Worm (Caenorhabditis elegans) whole organism, late embryonic: Measurements from ENCODE around the gene D1054.1.
A peak's percentile ranks its signal among the peaks of the same experiment; 100 is the strongest.

ENCODE experiments used
- C08G9.2 ChIP-seq: sonication (generic microtip); optimal IDR thresholded peaks from 2 replicates; lab custom pipeline; 2016; ENCODE audit warnings: mild to moderate bottlenecking, missing genetic modification characterization, moderate library complexity, missing compliant biosample characterization
- C38D4.7 ChIP-seq: fragments of 200-800 bp; sonication (Bioruptor generic); optimal IDR thresholded peaks from 2 replicates; lab custom pipeline; 2018; ENCODE audit warnings: mild to moderate bottlenecking, missing genetic modification characterization, moderate library complexity, missing compliant biosample characterization
- F13H6.1 ChIP-seq: sonication (generic microtip); optimal IDR thresholded peaks from 2 replicates; lab custom pipeline; 2016; ENCODE audit warnings: missing genetic modification characterization, missing compliant biosample characterization
- K02D7.2 ChIP-seq: sonication (generic microtip); optimal IDR thresholded peaks from 2 replicates; lab custom pipeline; 2017; ENCODE audit warnings: mild to moderate bottlenecking, missing genetic modification characterization, missing compliant biosample characterization
- T23F11.4 ChIP-seq: fragments of 200-800 bp; sonication (Bioruptor generic); optimal IDR thresholded peaks from 2 replicates; lab custom pipeline; 2018; ENCODE audit warnings: mild to moderate bottlenecking, missing genetic modification characterization, missing compliant biosample characterization
- Y22D7AL.16 ChIP-seq: sonication (generic microtip); optimal IDR thresholded peaks from 2 replicates; lab custom pipeline; 2016; ENCODE audit warnings: missing genetic modification characterization, missing compliant biosample characterization
- ceh-19 ChIP-seq: fragments of 200-800 bp; sonication (Bioruptor generic); optimal IDR thresholded peaks from 2 replicates; lab custom pipeline; 2018; ENCODE audit warnings: mild to moderate bottlenecking, missing genetic modification characterization, missing compliant biosample characterization
- ceh-2 ChIP-seq: sonication (generic microtip); optimal IDR thresholded peaks from 2 replicates; lab custom pipeline; 2016; ENCODE audit warnings: missing genotype, missing genetic modification characterization, missing compliant biosample characterization
- ceh-24 ChIP-seq: sonication (generic microtip); optimal IDR thresholded peaks from 2 replicates; lab custom pipeline; 2016; ENCODE audit warnings: mild to moderate bottlenecking, missing genetic modification characterization, missing compliant biosample characterization
- ceh-30 ChIP-seq: fragments of 150-350 bp; optimal IDR thresholded peaks from 2 replicates; lab custom pipeline; 2014; ENCODE audit warnings: missing biosample characterization, missing genetic modification characterization
- ceh-31 ChIP-seq: sonication (generic microtip); optimal IDR thresholded peaks from 2 replicates; lab custom pipeline; 2016; ENCODE audit warnings: missing genetic modification characterization, missing compliant biosample characterization
- ceh-34 ChIP-seq: sonication (generic microtip); optimal IDR thresholded peaks from 2 replicates; lab custom pipeline; 2016; ENCODE audit warnings: mild to moderate bottlenecking, missing genetic modification characterization, missing compliant biosample characterization
- ceh-45 ChIP-seq: fragments of 200-800 bp; sonication (Bioruptor generic); IDR thresholded peaks from 2 replicates; pipeline ENCODE4 v1.3.6; 2022; ENCODE audit warnings: missing genetic modification reagents, missing genetic modification characterization, missing compliant biosample characterization
- ceh-6 ChIP-seq: fragments of 200-800 bp; sonication (Bioruptor generic); optimal IDR thresholded peaks from 2 replicates; lab custom pipeline; 2018; ENCODE audit warnings: mild to moderate bottlenecking, missing genetic modification characterization, missing compliant biosample characterization
- dve-1 ChIP-seq: sonication (generic microtip); optimal IDR thresholded peaks from 2 replicates; lab custom pipeline; 2017; ENCODE audit warnings: antibody characterized with exemption, mild to moderate bottlenecking, missing genetic modification characterization, missing compliant biosample characterization
- elt-2 ChIP-seq: sonication (generic microtip); optimal IDR thresholded peaks from 2 replicates; lab custom pipeline; 2016; ENCODE audit warnings: missing genetic modification reagents, missing genetic modification characterization, missing compliant biosample characterization
- ets-4 ChIP-seq: sonication (generic microtip); optimal IDR thresholded peaks from 2 replicates; lab custom pipeline; 2016; ENCODE audit warnings: missing genetic modification characterization, missing compliant biosample characterization
- eyg-1 ChIP-seq: sonication (generic microtip); optimal IDR thresholded peaks from 2 replicates; lab custom pipeline; 2016; ENCODE audit warnings: missing genotype, missing genetic modification characterization, missing compliant biosample characterization
- fax-1 ChIP-seq: sonication (generic microtip); optimal IDR thresholded peaks from 2 replicates; lab custom pipeline; 2016; ENCODE audit warnings: missing genotype, missing genetic modification characterization, missing compliant biosample characterization
- gmeb-2 ChIP-seq: sonication (generic microtip); optimal IDR thresholded peaks from 2 replicates; lab custom pipeline; 2016; ENCODE audit warnings: missing genetic modification characterization, inconsistent platforms, missing compliant biosample characterization
- hlh-15 ChIP-seq: sonication (generic microtip); optimal IDR thresholded peaks from 2 replicates; lab custom pipeline; 2016; ENCODE audit warnings: missing genetic modification characterization, missing compliant biosample characterization
- hlh-30 ChIP-seq: sonication (generic microtip); optimal IDR thresholded peaks from 2 replicates; lab custom pipeline; 2017; ENCODE audit warnings: antibody characterized with exemption, missing genetic modification characterization, missing compliant biosample characterization; ENCODE audit not compliant: insufficient read depth
- hlh-8 ChIP-seq: sonication (generic microtip); optimal IDR thresholded peaks from 2 replicates; lab custom pipeline; 2016; ENCODE audit warnings: missing genotype, missing genetic modification characterization, missing compliant biosample characterization
- lim-6 ChIP-seq: sonication (generic microtip); optimal IDR thresholded peaks from 2 replicates; lab custom pipeline; 2016; ENCODE audit warnings: missing genetic modification characterization, missing compliant biosample characterization
- nhr-11 ChIP-seq: fragments of 150-350 bp; optimal IDR thresholded peaks from 2 replicates; lab custom pipeline; 2014; ENCODE audit warnings: missing biosample characterization, missing genetic modification characterization
- nhr-232 ChIP-seq: sonication (generic microtip); optimal IDR thresholded peaks from 2 replicates; lab custom pipeline; 2016; ENCODE audit warnings: missing genetic modification characterization, missing compliant biosample characterization
- odd-2 ChIP-seq: sonication (generic microtip); optimal IDR thresholded peaks from 2 replicates; lab custom pipeline; 2017; ENCODE audit warnings: antibody characterized with exemption, mild to moderate bottlenecking, missing genetic modification characterization, missing compliant biosample characterization
- pha-4 ChIP-seq: fragments of 150-350 bp; optimal IDR thresholded peaks from 2 replicates; lab custom pipeline; 2018; ENCODE audit warnings: missing biosample characterization, missing genetic modification reagents, missing genetic modification characterization
- ref-2 ChIP-seq: sonication (generic microtip); optimal IDR thresholded peaks from 2 replicates; lab custom pipeline; 2016; ENCODE audit warnings: missing genetic modification characterization, missing compliant biosample characterization
- rnt-1 ChIP-seq: sonication (generic microtip); optimal IDR thresholded peaks from 2 replicates; lab custom pipeline; 2016; ENCODE audit warnings: missing genetic modification characterization, missing compliant biosample characterization
- sox-2 ChIP-seq: fragments of 200-800 bp; sonication (Bioruptor generic); IDR thresholded peaks from 2 replicates; pipeline ENCODE4 v1.3.6; 2022; ENCODE audit warnings: missing genetic modification reagents, missing genetic modification characterization, missing compliant biosample characterization
- sox-4 ChIP-seq: sonication (generic microtip); optimal IDR thresholded peaks from 2 replicates; lab custom pipeline; 2017; ENCODE audit warnings: mild to moderate bottlenecking, missing genetic modification characterization, inconsistent platforms, missing compliant biosample characterization
- syd-9 ChIP-seq: sonication (generic microtip); optimal IDR thresholded peaks from 2 replicates; lab custom pipeline; 2016; ENCODE audit warnings: mild to moderate bottlenecking, missing genetic modification characterization, moderate library complexity, missing compliant biosample characterization
- tbx-2 ChIP-seq: sonication (generic microtip); optimal IDR thresholded peaks from 2 replicates; lab custom pipeline; 2016; ENCODE audit warnings: missing genetic modification characterization, missing compliant biosample characterization
- tbx-7 ChIP-seq: sonication (generic microtip); optimal IDR thresholded peaks from 2 replicates; lab custom pipeline; 2016; ENCODE audit warnings: missing genotype, missing genetic modification characterization, missing compliant biosample characterization
- unc-3 ChIP-seq, 2 experiments: fragments of 200-800 bp in 1 of 2; sonication (Bioruptor generic) in 1 of 2; sonication (generic microtip) in 1 of 2; conservative IDR thresholded peaks in 1 of 2; optimal IDR thresholded peaks in 1 of 2; 2 replicates each; pipeline versions ENCODE4 v1.3.6 to Lab custom; 2016 to 2022; ENCODE audit warnings: missing compliant biosample characterization in 2 of 2, missing genetic modification characterization in 2 of 2, missing genetic modification reagents in 1 of 2
- unc-42 ChIP-seq: sonication (generic microtip); optimal IDR thresholded peaks from 2 replicates; lab custom pipeline; 2016; ENCODE audit warnings: missing genotype, missing genetic modification characterization, missing compliant biosample characterization
- unc-86 ChIP-seq: sonication (generic microtip); optimal IDR thresholded peaks from 2 replicates; lab custom pipeline; 2016; ENCODE audit warnings: missing genetic modification characterization, missing compliant biosample characterization

The D1054.1 gene

ce11 chrV:10770026-10770425 is at the start of gene D1054.1, which contains the start of gene pas-2:
TSS of gene D1054.1 (minus strand) at chrV:10770217.
TSS of gene pas-2 (plus strand) at chrV:10770368.
- TF ChIP-seq ceh-24 (tag; lab: Kevin White, UChicago) (no peak), unc-42 (tag; lab: Kevin White, UChicago) (peak; percentile 90)

DNA sequence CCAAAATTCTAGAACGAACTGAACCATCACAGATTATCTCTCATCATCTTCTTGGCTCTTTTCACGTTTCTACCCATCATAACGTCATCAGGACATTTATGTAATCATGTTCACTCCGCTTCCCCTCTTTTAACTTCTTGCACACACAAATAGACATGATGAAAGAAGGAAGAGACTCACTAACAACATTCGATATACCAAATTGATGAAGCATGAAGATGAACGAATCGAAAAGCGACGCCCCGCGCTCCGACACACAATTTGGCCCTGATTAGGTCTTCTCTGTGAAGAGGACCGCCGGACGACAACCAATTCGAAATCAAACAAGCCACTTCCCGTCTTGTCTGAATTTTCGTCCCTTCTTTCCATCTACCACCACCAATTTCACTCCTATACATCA is 48.5 kb upstream of the D1054.1 start:
- TF ChIP-seq lim-6 (tag; lab: Kevin White, UChicago) (no peak), T23F11.4 (no peak), K02D7.2 (tag; lab: Kevin White, UChicago) (no peak), ceh-2 (no peak), ceh-31 (tag; lab: Kevin White, UChicago) (no peak), unc-42 (tag; lab: Kevin White, UChicago) (peak; percentile 67), sox-4 (no peak)

DNA sequence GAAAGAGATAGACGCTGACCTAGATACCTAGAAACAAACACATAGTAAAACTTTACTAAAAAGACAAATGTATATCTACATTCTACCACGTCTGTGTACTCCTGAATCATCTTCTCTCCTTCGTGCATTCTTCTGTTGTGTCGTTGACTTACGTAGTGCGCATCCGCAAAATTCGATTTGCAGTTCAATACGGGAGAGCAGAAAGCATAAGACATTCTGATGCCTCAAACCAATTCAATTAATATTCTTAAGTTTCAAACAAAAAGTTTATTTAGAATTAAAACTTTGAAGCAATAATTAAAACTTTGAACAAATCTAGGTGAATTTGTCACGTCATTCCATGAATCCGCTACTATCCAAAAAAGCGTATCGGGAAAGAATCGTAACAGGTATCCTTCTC is 46.8 kb upstream of the D1054.1 start:
- TF ChIP-seq odd-2 (no peak), unc-42 (tag; lab: Kevin White, UChicago) (peak; percentile 88), ceh-30 (tag; lab: Kevin White, UChicago) (no peak)

- TF ChIP-seq Y22D7AL.16 (tag; lab: Kevin White, UChicago) (no peak), ceh-45 (no peak), C08G9.2 (no peak), tbx-7 (no peak), sox-2 (GFP tag; lab: Robert Waterston, UW) (no peak), nhr-232 (tag; lab: Kevin White, UChicago) (no peak), dve-1 (tag; lab: Kevin White, UChicago) (no peak)
Observed at ce11 chrV:10814333-10814732, 44.3 kb upstream of the D1054.1 start.

DNA sequence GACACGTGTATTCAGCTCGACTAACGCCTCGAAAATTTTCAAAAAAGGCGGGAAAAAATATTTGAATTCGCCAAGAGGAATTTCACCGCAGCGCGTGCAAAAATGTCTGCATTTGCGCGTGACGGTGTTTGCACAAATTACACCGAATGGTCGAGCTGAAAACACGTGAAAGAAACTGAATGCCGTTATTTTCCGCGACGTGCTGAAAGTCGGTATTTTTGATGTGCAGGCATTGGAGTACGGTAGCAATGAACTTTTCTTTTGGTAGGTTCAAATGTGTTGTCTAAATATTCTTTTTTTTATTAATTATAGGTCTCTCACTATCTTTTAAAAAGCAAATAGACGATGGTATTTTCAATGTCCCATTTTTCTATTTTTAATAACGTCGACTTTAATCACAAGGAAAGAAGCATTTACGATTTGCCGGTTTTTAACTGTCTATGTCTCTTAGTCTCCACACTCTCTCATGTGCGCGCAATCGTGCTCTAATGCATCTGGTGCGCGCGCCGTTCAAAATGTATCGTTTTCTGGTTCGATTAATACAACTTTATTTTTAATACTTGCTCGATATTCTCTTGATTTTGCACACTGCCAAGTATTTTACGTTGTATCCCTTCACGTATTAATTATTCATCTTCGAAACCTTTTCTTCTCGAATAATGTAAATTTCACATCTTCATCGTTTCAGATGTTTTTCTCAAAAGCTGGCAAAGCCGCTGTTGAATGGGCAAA is 43.6 kb upstream of the D1054.1 start, which contains the start of the genes C29A12.1 and lig-1:
C29A12.1 (minus strand) TSS at position 63 of the 732 bp plus-strand sequence.
lig-1 (plus strand) TSS at position 682 of the 732 bp plus-strand sequence.
- TF ChIP-seq ref-2 (tag; lab: Kevin White, UChicago): no peak
- TF ChIP-seq hlh-8 (tag; lab: Kevin White, UChicago): no peak
- TF ChIP-seq ceh-31 (tag; lab: Kevin White, UChicago): peak; percentile 16
- no peak for TF ChIP-seq T23F11.4
- no peak for TF ChIP-seq Y22D7AL.16 (tag; lab: Kevin White, UChicago)
- no peak for TF ChIP-seq ceh-34 (tag; lab: Kevin White, UChicago)
- TF ChIP-seq eyg-1: no peak
- no peak for TF ChIP-seq ceh-45
- no peak for TF ChIP-seq ceh-2

DNA sequence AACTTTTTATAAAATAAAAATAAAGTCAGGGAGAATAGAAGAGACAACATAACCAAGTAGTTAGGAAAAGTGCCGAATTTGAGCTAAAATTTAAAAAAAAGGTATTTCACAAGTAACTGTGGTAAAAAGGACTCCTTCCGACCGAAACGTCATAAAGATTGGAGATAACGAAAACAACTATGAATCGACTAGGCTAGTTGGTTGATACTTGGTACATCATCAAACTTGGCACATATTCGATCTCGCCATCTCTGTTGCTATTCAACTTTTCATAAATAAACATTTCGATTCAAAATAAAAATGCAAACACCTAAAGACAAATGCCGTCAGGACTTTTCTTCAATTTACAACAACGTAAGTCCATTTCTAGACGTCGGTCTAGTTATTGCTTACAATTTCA is 41.7 kb upstream of the D1054.1 start, which contains the start of gene C29A12.22:
C29A12.22 (plus strand) TSS at position 301 of the 400 bp plus-strand sequence.
- TF ChIP-seq F13H6.1 (tag; lab: Kevin White, UChicago) (no peak), unc-3 (GFP tag; conservative IDR thresholded peaks at IDR 0.05; lab: Robert Waterston, UW) (no peak), unc-3 (tag; optimal IDR thresholded peaks at IDR 0.05; lab: Kevin White, UChicago) (no peak), gmeb-2 (no peak), ceh-6 (GFP tag; lab: Kevin White, UChicago) (no peak), syd-9 (no peak), ceh-45 (no peak), elt-2 (no peak), Y22D7AL.16 (tag; lab: Kevin White, UChicago) (no peak)
- TF ChIP-seq, all 69 proteins: peak for 0

- TF ChIP-seq pha-4 (tag; lab: Kevin White, UChicago) (no peak), nhr-11 (tag; lab: Kevin White, UChicago) (no peak), ceh-2 (peak; percentile 88), ets-4 (tag; lab: Kevin White, UChicago) (peak; percentile 60), fax-1 (tag; lab: Kevin White, UChicago) (peak; percentile 78), hlh-30 (tag; lab: Kevin White, UChicago) (peak; percentile 70), hlh-15 (tag; lab: Kevin White, UChicago) (peak; percentile 67), ceh-19 (GFP tag; lab: Kevin White, UChicago) (peak; percentile 93), unc-86 (tag; lab: Kevin White, UChicago) (peak; percentile 85), ceh-24 (tag; lab: Kevin White, UChicago) (no peak), gmeb-2 (peak; percentile 71), tbx-2 (tag; lab: Kevin White, UChicago) (peak; percentile 92), rnt-1 (tag; lab: Kevin White, UChicago) (peak; percentile 90), C38D4.7 (GFP tag; lab: Kevin White, UChicago) (peak; percentile 74), hlh-8 (tag; lab: Kevin White, UChicago) (peak; percentile 78)
Observed at ce11 chrV:10807862-10808327, 37.9 kb upstream of the D1054.1 start, which contains the start of gene plrg-1. TSS of gene plrg-1 (minus strand) at chrV:10807912.
